Fruit fly (Drosophila melanogaster) S2 (cell line): ENCODE measurements around the gene CG1951.

ENCODE experiments used
- CG8478 ChIP-seq: fragments of >200 bp; optimal IDR thresholded peaks from 2 replicates; lab custom pipeline; 2018
- CTCF ChIP-seq, 2 experiments: fragments of >200 bp; optimal IDR thresholded peaks; 2 replicates each; lab custom pipeline; 2018

DNA sequence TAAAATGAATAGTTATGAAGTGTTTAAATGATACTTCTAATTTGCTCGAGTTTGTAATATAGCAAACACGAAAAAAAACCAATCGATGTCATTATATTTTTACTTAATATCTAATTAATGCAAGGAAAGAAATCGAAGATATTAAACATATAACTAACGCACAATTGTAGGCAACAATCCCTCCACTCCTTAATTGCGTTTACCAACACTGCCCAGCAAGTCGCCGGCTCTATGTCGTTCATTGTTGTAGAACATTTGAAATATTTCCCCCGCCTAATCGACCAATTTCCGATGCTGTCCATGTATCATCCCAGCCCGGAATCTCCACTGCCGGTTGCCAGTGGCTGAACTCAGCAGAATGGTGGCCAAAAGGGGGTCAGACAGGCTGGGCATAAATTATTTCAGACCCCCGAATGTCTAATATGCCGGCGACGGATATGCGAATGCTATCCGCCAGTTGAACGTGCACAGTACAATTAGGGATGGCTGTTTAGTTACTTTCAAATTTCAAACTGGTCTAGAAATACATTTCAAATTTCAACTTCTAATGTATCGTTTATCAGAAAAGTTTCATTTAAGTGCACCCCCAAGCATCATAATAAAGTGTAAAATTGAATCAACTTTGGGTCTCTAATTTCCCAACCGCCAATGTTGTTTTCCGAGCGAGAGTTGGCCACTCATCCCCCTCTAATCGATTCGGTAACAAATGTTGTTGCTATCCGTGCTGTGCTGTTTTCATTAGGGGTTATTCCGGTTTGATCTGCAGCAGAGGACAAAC is 41.6 kb downstream of the CG1951 start:
- TF ChIP-seq CTCF (optimal IDR thresholded peaks at IDR 0.05; lab: Kevin White, UChicago) (no peak), CG8478 (lab: Kevin White, UChicago) (no peak)
